Fruit fly (Drosophila melanogaster): ENCODE results near the gene CG11779.

The CG11779 gene

dm6 chr3R:19105821-19106220 is 53.9 kb downstream of the CG11779 start (continued):
- TF ChIP-seq stwl (tag; optimal IDR thresholded peaks at IDR 0.05) (no peak), CoRest (tag; optimal IDR thresholded peaks at IDR 0.05) (peak; percentile 11), gcm (GFP tag; optimal IDR thresholded peaks at IDR 0.05) (peak; percentile 32), Hr51 (GFP tag; optimal IDR thresholded peaks at IDR 0.05) (peak in 1 of 2 experiments; percentile 63), Bgb (GFP tag; IDR thresholded peaks at IDR 0.05; ENCODE audit: partially characterized antibody) (no peak), CG16815 (GFP tag; optimal IDR thresholded peaks at IDR 0.05) (no peak), Jarid2 (GFP tag; optimal IDR thresholded peaks at IDR 0.05) (no peak), slbo (GFP tag; IDR thresholded peaks at IDR 0.05) (no peak), yki (optimal IDR thresholded peaks at IDR 0.05) (no peak), CG7372 (GFP tag; IDR thresholded peaks at IDR 0.05) (no peak), wek (GFP tag; optimal IDR thresholded peaks at IDR 0.05) (no peak), CG34224 (GFP tag; IDR thresholded peaks at IDR 0.05; ENCODE audit: partially characterized antibody) (no peak), CG42726 (GFP tag; IDR thresholded peaks at IDR 0.05; ENCODE audit: partially characterized antibody) (no peak), H2.0 (GFP tag; IDR thresholded peaks at IDR 0.05) (no peak), CG2199 (GFP tag; IDR thresholded peaks at IDR 0.05) (no peak), CG10979 (tag; optimal IDR thresholded peaks at IDR 0.05) (peak; percentile 67), lov (optimal IDR thresholded peaks at IDR 0.05) (no peak), lov (GFP tag; IDR thresholded peaks at IDR 0.05) (0 out of 3 replicates have a peak, but pooled peaks have one; percentile 69), tgo (GFP tag; IDR thresholded peaks at IDR 0.05) (no peak), CG1233 (GFP tag; optimal IDR thresholded peaks at IDR 0.05) (no peak)

dm6 chr3R:19104123-19104522 is 55.6 kb downstream of the CG11779 start:
- TF ChIP-seq CG13624 (GFP tag; optimal IDR thresholded peaks at IDR 0.05) (no peak), CG11504 (tag; optimal IDR thresholded peaks at IDR 0.05) (peak; percentile 32), CG18262 (tag; optimal IDR thresholded peaks at IDR 0.05) (peak; percentile 1), Drgx (GFP tag; IDR thresholded peaks at IDR 0.05) (peak; percentile 84), Blimp-1 (GFP tag; optimal IDR thresholded peaks at IDR 0.05) (peak; percentile 36), slou (GFP tag; optimal IDR thresholded peaks at IDR 0.05) (no peak), bsh (GFP tag; optimal IDR thresholded peaks at IDR 0.05) (peak; percentile 34 to 47), BtbVII (GFP tag; optimal IDR thresholded peaks at IDR 0.05) (no peak), CG17328 (GFP tag; IDR thresholded peaks at IDR 0.05) (peak; percentile 30; the same call in 1 of the 2 replicates), CG17186 (GFP tag; optimal IDR thresholded peaks at IDR 0.05) (no peak), unpg (GFP tag; optimal IDR thresholded peaks at IDR 0.05) (peak; percentile 2), ara (GFP tag; IDR thresholded peaks at IDR 0.05) (no peak), Dip3 (GFP tag; optimal IDR thresholded peaks at IDR 0.05) (no peak), CG11398 (GFP tag; optimal IDR thresholded peaks at IDR 0.05) (no peak), CG17359 (tag; optimal IDR thresholded peaks at IDR 0.05) (peak; percentile 24), CG30020 (tag; optimal IDR thresholded peaks at IDR 0.05) (no peak), esg (GFP tag; conservative IDR thresholded peaks at IDR 0.05) (no peak), sens-2 (GFP tag; IDR thresholded peaks at IDR 0.05) (0 out of 2 replicates have a peak, but pooled peaks have one; percentile 24), Oli (tag; optimal IDR thresholded peaks at IDR 0.05) (peak; percentile 30), gem (tag; optimal IDR thresholded peaks at IDR 0.05) (peak; percentile 32), dmrt11E (tag; optimal IDR thresholded peaks at IDR 0.05) (peak; percentile 4), hkb (optimal IDR thresholded peaks at IDR 0.05) (no peak), hkb (GFP tag; IDR thresholded peaks at IDR 0.05) (0 out of 2 replicates have a peak, but pooled peaks have one; percentile 37), tx (GFP tag; optimal IDR thresholded peaks at IDR 0.05) (no peak), CG12391 (tag; optimal IDR thresholded peaks at IDR 0.05) (peak; percentile 9), cato (GFP tag; optimal IDR thresholded peaks at IDR 0.05; ENCODE audit: borderline replicate concordance) (no peak), dm (GFP tag; optimal IDR thresholded peaks at IDR 0.05) (no peak), salm (tag; optimal IDR thresholded peaks at IDR 0.05) (no peak), CG10979 (tag; optimal IDR thresholded peaks at IDR 0.05) (peak; percentile 18), phol (tag; optimal IDR thresholded peaks at IDR 0.05) (peak; percentile 19), gcm (GFP tag; optimal IDR thresholded peaks at IDR 0.05) (no peak), CG6254 (GFP tag; optimal IDR thresholded peaks at IDR 0.05) (peak; percentile 18)

All from whole organism, embryonic.